Worm (Caenorhabditis elegans) whole organism, midembryonic: ENCODE results near the gene cest-5.2.

Experiments used
- T22C8.4 ChIP-seq: fragments of 200-800 bp; sonication (Bioruptor generic); IDR thresholded peaks from 2 replicates; pipeline ENCODE4 v1.3.6; 2022; ENCODE audit warnings: missing genetic modification characterization, missing compliant biosample characterization
- cog-1 ChIP-seq: sonication (generic microtip); optimal IDR thresholded peaks from 2 replicates; lab custom pipeline; 2016; ENCODE audit warnings: missing genetic modification characterization, missing compliant biosample characterization
- flt-1 ChIP-seq: fragments of 200-800 bp; sonication (Bioruptor generic); IDR thresholded peaks from 2 replicates; pipeline ENCODE4 v1.3.6; 2022; ENCODE audit warnings: missing genetic modification characterization, missing compliant biosample characterization
- klf-2 ChIP-seq: fragments of 200-800 bp; sonication (Bioruptor generic); conservative IDR thresholded peaks from 2 replicates; pipeline ENCODE4 v1.3.6; 2022; ENCODE audit warnings: missing genetic modification reagents, missing genetic modification characterization, missing compliant biosample characterization
- med-1 ChIP-seq: sonication (generic microtip); optimal IDR thresholded peaks from 2 replicates; lab custom pipeline; 2017; ENCODE audit warnings: missing genetic modification characterization, mild to moderate bottlenecking, missing compliant biosample characterization, antibody characterized with exemption, missing genetic modification reagents; ENCODE audit not compliant: insufficient read depth
- ref-1 ChIP-seq: fragments of 200-800 bp; sonication (Bioruptor generic); conservative IDR thresholded peaks from 2 replicates; pipeline ENCODE4 v1.3.6; 2022; ENCODE audit warnings: missing genetic modification reagents, missing genetic modification characterization, missing compliant biosample characterization
- tab-1 ChIP-seq: fragments of 200-800 bp; sonication (Bioruptor generic); IDR thresholded peaks from 2 replicates; pipeline ENCODE4 v1.3.6; 2022; ENCODE audit warnings: missing genetic modification characterization, missing compliant biosample characterization
- ztf-23 ChIP-seq: fragments of 200-800 bp; sonication (Bioruptor generic); IDR thresholded peaks from 2 replicates; pipeline ENCODE4 v1.3.6; 2022; ENCODE audit warnings: missing genetic modification reagents, missing genetic modification characterization, missing compliant biosample characterization
- ztf-29 ChIP-seq: fragments of 200-800 bp; sonication (Bioruptor generic); IDR thresholded peaks from 2 replicates; pipeline ENCODE4 v1.3.6; 2022; ENCODE audit warnings: missing genetic modification reagents, missing genetic modification characterization, missing compliant biosample characterization

Gene cest-5.2

DNA sequence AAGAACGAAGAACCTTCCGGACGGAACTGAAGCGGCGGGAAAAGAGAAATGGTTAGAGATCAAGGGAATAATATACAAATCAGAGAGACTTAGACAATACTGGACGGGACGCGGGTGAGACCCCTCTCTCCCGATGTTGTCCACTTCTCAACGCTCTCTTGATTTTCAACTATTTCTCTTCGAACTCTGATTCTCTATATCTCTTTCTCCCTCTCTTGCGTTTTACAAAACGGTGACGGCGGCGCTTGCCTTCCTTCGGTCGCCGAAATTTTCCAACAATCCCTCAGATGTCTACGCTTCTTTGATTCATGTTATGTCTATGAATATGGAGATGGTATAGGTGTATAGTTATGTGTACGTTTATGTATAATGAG lies 51.0 kb downstream of the cest-5.2 start:
- TF ChIP-seq med-1 (GFP tag; lab: Kevin White, UChicago) (no peak), cog-1 (tag; lab: Kevin White, UChicago) (peak; percentile 1)

DNA sequence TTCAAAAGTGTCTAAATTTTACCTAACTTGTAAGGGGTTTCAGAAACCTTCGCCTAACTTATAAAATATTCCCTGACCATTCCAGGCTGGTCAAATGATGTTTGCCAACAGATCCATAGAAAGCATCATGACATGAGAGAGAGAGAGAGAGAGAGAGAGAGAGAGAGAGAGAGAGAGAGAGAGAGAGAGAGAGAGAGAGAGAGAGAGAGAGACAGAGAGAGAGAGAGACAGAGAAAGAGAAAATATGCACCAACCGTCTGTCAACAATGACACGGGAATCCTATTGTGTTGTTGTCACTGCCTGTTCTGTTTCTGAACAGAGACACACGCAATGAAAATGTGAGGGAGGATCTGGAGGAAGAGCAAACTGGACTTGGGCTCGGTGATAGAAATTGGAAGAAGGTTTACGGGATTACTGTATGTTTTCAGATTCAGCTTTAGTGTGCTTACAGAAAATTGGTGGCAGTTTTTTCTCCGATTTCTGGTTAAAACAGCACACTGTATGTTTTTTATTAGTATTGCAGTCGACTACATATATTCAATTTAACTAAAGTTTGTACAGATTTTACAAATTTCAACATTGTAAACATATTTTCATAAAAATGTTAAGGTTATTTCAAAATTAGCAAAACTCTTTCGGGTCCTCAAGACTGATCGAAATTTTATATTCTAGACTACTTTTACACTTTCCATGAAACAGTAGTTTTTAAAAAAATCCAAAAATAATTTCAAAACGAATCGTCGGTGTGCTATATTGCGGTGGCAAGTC lies 51.6 kb downstream of the cest-5.2 start:
- TF ChIP-seq ztf-29 (GFP tag; lab: Robert Waterston, UW): no peak
- no peak for TF ChIP-seq flt-1 (GFP tag; lab: Robert Waterston, UW)
- TF ChIP-seq cog-1 (tag; lab: Kevin White, UChicago): no peak
- TF ChIP-seq klf-2: no peak
- TF ChIP-seq med-1 (GFP tag; lab: Kevin White, UChicago): no peak
- no peak for TF ChIP-seq ztf-23 (GFP tag; lab: Robert Waterston, UW)
- TF ChIP-seq tab-1 (GFP tag; lab: Robert Waterston, UW): no peak
- TF ChIP-seq T22C8.4 (GFP tag; lab: Robert Waterston, UW): no peak
- no peak for TF ChIP-seq ref-1 (GFP tag; lab: Robert Waterston, UW)
